Worm (Caenorhabditis elegans): ENCODE results near the gene clec-7.

ce11 chrV:7379384-7379783 lies 51.2 kb downstream of the clec-7 start, which contains the start of gene srsx-24:
- TF ChIP-seq atf-7 (tag; optimal IDR thresholded peaks at IDR 0.05) (no peak), dpl-1 (GFP tag; optimal IDR thresholded peaks at IDR 0.05) (no peak), athp-1 (tag; optimal IDR thresholded peaks at IDR 0.05) (no peak), K11D2.4 (GFP tag; IDR thresholded peaks at IDR 0.05) (no peak), hmg-1.2 (GFP tag; IDR thresholded peaks at IDR 0.05) (no peak)

Data from whole organism, young adult.